Worm (Caenorhabditis elegans) whole organism, L2 larva: ENCODE measurements around the gene nhr-107.

Experiments
- F13H6.1 ChIP-seq: sonication (generic microtip); optimal IDR thresholded peaks from 2 replicates; lab custom pipeline; 2016; ENCODE audit warnings: missing genetic modification characterization, missing compliant biosample characterization
- R02D3.7 ChIP-seq: fragments of 150-350 bp; optimal IDR thresholded peaks from 2 replicates; lab custom pipeline; 2014; ENCODE audit warnings: missing biosample characterization, missing genetic modification characterization
- Y55F3AM.14 ChIP-seq: fragments of 200-800 bp; sonication (Bioruptor generic); optimal IDR thresholded peaks from 2 replicates; lab custom pipeline; 2018; ENCODE audit warnings: mild to moderate bottlenecking, missing genetic modification characterization, missing compliant biosample characterization
- ZK546.5 ChIP-seq: sonication (generic microtip); optimal IDR thresholded peaks from 2 replicates; lab custom pipeline; 2017; ENCODE audit warnings: missing biosample characterization, missing genetic modification characterization
- alr-1 ChIP-seq: fragments of 150-350 bp; optimal IDR thresholded peaks from 2 replicates; lab custom pipeline; 2014; ENCODE audit warnings: missing biosample characterization, missing genetic modification characterization
- aly-2 ChIP-seq: fragments of 150-350 bp; optimal IDR thresholded peaks from 2 replicates; lab custom pipeline; 2014; ENCODE audit warnings: missing biosample characterization, missing genetic modification characterization
- ama-1 ChIP-seq: fragments of 150-350 bp; optimal IDR thresholded peaks from 2 replicates; lab custom pipeline; 2018; ENCODE audit warnings: inconsistent platforms
- blmp-1 ChIP-seq: sonication (generic microtip); optimal IDR thresholded peaks from 2 replicates; lab custom pipeline; 2017; ENCODE audit warnings: missing genetic modification characterization, mild to moderate bottlenecking, missing compliant biosample characterization, antibody characterized with exemption, moderate library complexity; ENCODE audit not compliant: insufficient read depth
- ceh-16 ChIP-seq: fragments of 150-350 bp; optimal IDR thresholded peaks from 2 replicates; lab custom pipeline; 2014; ENCODE audit warnings: missing biosample characterization, missing genetic modification characterization
- ceh-82 ChIP-seq: fragments of 150-350 bp; optimal IDR thresholded peaks from 2 replicates; lab custom pipeline; 2014; ENCODE audit warnings: missing biosample characterization, missing genetic modification characterization
- crh-2 ChIP-seq: sonication (generic microtip); optimal IDR thresholded peaks from 2 replicates; lab custom pipeline; 2017; ENCODE audit warnings: missing biosample characterization, missing genetic modification characterization
- dmd-4 ChIP-seq: sonication (generic microtip); optimal IDR thresholded peaks from 2 replicates; lab custom pipeline; 2017; ENCODE audit warnings: missing biosample characterization, missing genetic modification characterization
- egl-27 ChIP-seq: sonication (generic microtip); optimal IDR thresholded peaks from 3 replicates; lab custom pipeline; 2017; ENCODE audit warnings: missing biosample characterization, missing genetic modification reagents, missing genetic modification characterization
- elt-1 ChIP-seq: fragments of 150-350 bp; optimal IDR thresholded peaks from 2 replicates; lab custom pipeline; 2014; ENCODE audit warnings: missing biosample characterization, missing genetic modification characterization
- elt-3 ChIP-seq: sonication (generic microtip); optimal IDR thresholded peaks from 2 replicates; lab custom pipeline; 2017; ENCODE audit warnings: missing biosample characterization, missing genetic modification characterization
- fos-1 ChIP-seq: fragments of 150-350 bp; optimal IDR thresholded peaks from 2 replicates; lab custom pipeline; 2014; ENCODE audit warnings: missing biosample characterization, missing genetic modification characterization
- gmeb-1 ChIP-seq: fragments of 150-350 bp; optimal IDR thresholded peaks from 2 replicates; lab custom pipeline; 2014; ENCODE audit warnings: missing biosample characterization, missing genetic modification characterization
- lin-39 ChIP-seq: fragments of 150-350 bp; optimal IDR thresholded peaks from 2 replicates; lab custom pipeline; 2014; ENCODE audit warnings: missing biosample characterization, missing genetic modification reagents, missing genetic modification characterization
- lsy-2 ChIP-seq, 2 experiments: fragments of 150-350 bp in 1 of 2; sonication (generic microtip) in 1 of 2; optimal IDR thresholded peaks; 2 replicates each; lab custom pipeline; 2014 to 2017; ENCODE audit warnings: missing biosample characterization in 2 of 2, missing genetic modification characterization in 2 of 2
- mab-5 ChIP-seq: fragments of 150-350 bp; optimal IDR thresholded peaks from 2 replicates; lab custom pipeline; 2014; ENCODE audit warnings: missing biosample characterization, missing genetic modification characterization
- mdl-1 ChIP-seq, 2 experiments: fragments of 150-350 bp in 1 of 2; sonication (generic microtip) in 1 of 2; optimal IDR thresholded peaks; 2 replicates each; lab custom pipeline; 2017; ENCODE audit warnings: missing biosample characterization in 2 of 2, missing genetic modification characterization in 2 of 2
- nhr-10 ChIP-seq: sonication (generic microtip); optimal IDR thresholded peaks from 2 replicates; lab custom pipeline; 2017; ENCODE audit warnings: missing biosample characterization, missing genetic modification characterization
- nhr-12 ChIP-seq: fragments of 150-350 bp; optimal IDR thresholded peaks from 2 replicates; lab custom pipeline; 2014; ENCODE audit warnings: missing biosample characterization, missing genetic modification characterization
- nhr-21 ChIP-seq: fragments of 150-350 bp; optimal IDR thresholded peaks from 2 replicates; lab custom pipeline; 2014; ENCODE audit warnings: missing biosample characterization, missing genetic modification characterization
- nhr-23 ChIP-seq: fragments of 150-350 bp; optimal IDR thresholded peaks from 2 replicates; lab custom pipeline; 2014; ENCODE audit warnings: missing biosample characterization, missing genetic modification reagents, missing genetic modification characterization
- nhr-237 ChIP-seq: fragments of 150-350 bp; optimal IDR thresholded peaks from 2 replicates; lab custom pipeline; 2014; ENCODE audit warnings: missing biosample characterization, missing genetic modification characterization
- nhr-25 ChIP-seq: fragments of 150-350 bp; sonication (generic microtip); optimal IDR thresholded peaks from 3 replicates; lab custom pipeline; 2014; ENCODE audit warnings: missing biosample characterization, missing genetic modification characterization
- sem-4 ChIP-seq: fragments of 150-350 bp; optimal IDR thresholded peaks from 2 replicates; lab custom pipeline; 2014; ENCODE audit warnings: missing biosample characterization, missing genetic modification reagents, missing genetic modification characterization
- skn-1 ChIP-seq: sonication (generic microtip); optimal IDR thresholded peaks from 2 replicates; lab custom pipeline; 2017; ENCODE audit warnings: missing biosample characterization, missing genetic modification characterization
- sma-9 ChIP-seq, 2 experiments: fragments of 150-350 bp in 1 of 2; sonication (generic microtip) in 1 of 2; optimal IDR thresholded peaks; 2 replicates each; lab custom pipeline; 2014 to 2016; ENCODE audit warnings: missing genetic modification characterization in 2 of 2, mild to moderate bottlenecking in 1 of 2, missing biosample characterization in 1 of 2, missing compliant biosample characterization in 1 of 2, missing genetic modification reagents in 1 of 2, moderate library complexity in 1 of 2
- unc-39 ChIP-seq: fragments of 150-350 bp; optimal IDR thresholded peaks from 2 replicates; lab custom pipeline; 2014; ENCODE audit warnings: missing biosample characterization, missing genetic modification characterization
- unc-62 ChIP-seq: fragments of 150-350 bp; optimal IDR thresholded peaks from 2 replicates; lab custom pipeline; 2014; ENCODE audit warnings: missing biosample characterization, missing genetic modification reagents, missing genetic modification characterization
- zag-1 ChIP-seq: fragments of 150-350 bp; optimal IDR thresholded peaks from 2 replicates; lab custom pipeline; 2014; ENCODE audit warnings: missing biosample characterization, missing genetic modification characterization
- ztf-1 ChIP-seq: fragments of 200-800 bp; sonication (Bioruptor generic); conservative IDR thresholded peaks from 2 replicates; pipeline ENCODE4 v1.3.6; 2022; ENCODE audit warnings: missing genetic modification characterization, missing compliant biosample characterization
- ztf-11 ChIP-seq: sonication (generic microtip); optimal IDR thresholded peaks from 2 replicates; lab custom pipeline; 2017; ENCODE audit warnings: missing biosample characterization, missing genetic modification characterization
- ztf-4 ChIP-seq: fragments of 150-350 bp; optimal IDR thresholded peaks from 2 replicates; lab custom pipeline; 2014; ENCODE audit warnings: missing biosample characterization, missing genetic modification characterization

nhr-107 gene

DNA sequence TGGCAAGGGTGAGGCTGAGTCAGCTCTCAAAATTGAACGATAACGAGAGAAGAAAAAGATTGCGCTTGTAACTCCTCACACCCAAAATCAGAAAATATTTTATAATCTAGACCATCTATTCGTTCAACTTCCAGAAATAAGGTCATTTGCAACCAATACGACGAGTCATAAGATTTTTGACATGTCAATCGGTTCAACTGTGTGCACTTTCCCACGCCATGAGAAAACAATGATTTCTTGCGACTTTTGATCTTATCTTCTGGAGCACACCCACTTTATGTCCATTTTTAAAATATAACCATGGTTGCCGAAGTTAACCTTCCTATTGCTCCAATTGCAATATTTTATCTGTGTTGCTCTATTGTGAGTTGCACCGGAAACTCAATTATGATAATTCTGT lies 20.2 kb upstream of the nhr-107 start, which contains the start of gene srsx-32:
TSS of gene srsx-32 (plus strand) at position 301 of the 400 bp plus-strand sequence.
- TF ChIP-seq egl-27 (tag; lab: Kevin White, UChicago), result no peak
- no peak for TF ChIP-seq sem-4
- TF ChIP-seq alr-1 (tag; lab: Kevin White, UChicago), result no peak
- TF ChIP-seq unc-39 (tag; lab: Kevin White, UChicago), result no peak
- TF ChIP-seq aly-2 (tag; lab: Kevin White, UChicago), result no peak
- no peak for TF ChIP-seq mdl-1 (tag; optimal IDR thresholded peaks at IDR 0.05; lab: Kevin White, UChicago)
- no peak for TF ChIP-seq F13H6.1 (tag; lab: Kevin White, UChicago)
- TF ChIP-seq ZK546.5, result no peak
- TF ChIP-seq lin-39 (tag; lab: Kevin White, UChicago), result no peak
- no peak for TF ChIP-seq ceh-16 (tag; lab: Kevin White, UChicago)
- no peak for TF ChIP-seq ztf-11
- TF ChIP-seq sma-9 (GFP tag; optimal IDR thresholded peaks at IDR 0.05; lab: Kevin White, UChicago), result no peak
- TF ChIP-seq sma-9 (tag; optimal IDR thresholded peaks at IDR 0.05; lab: Kevin White, UChicago), result no peak

DNA sequence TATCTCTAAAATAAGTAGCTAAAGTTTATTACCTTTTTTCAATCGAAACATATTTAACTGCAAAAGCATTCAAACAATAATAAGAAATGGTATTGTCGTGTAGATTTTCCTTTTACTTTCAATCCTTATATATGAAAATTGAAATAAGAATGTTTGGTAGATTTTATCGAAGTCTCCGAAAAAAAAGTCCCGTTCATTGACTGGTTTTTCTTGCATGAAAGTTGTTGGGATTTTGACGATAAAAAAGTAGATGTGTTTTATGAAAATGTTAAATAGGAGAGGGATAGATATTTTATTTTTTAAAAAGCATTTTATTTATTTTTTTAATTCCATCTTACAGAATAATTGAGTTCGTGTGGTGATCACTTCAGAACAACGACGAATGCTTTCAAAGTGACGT lies 19.0 kb upstream of the nhr-107 start, which contains the start of gene C33G8.13:
TSS of gene C33G8.13 (minus strand) at position 101 of the 400 bp plus-strand sequence.
- TF ChIP-seq nhr-21 (tag; lab: Kevin White, UChicago), result no peak
- TF ChIP-seq ama-1 (lab: Kevin White, UChicago), result no peak
- no peak for TF ChIP-seq sma-9 (GFP tag; optimal IDR thresholded peaks at IDR 0.05; lab: Kevin White, UChicago)
- no peak for TF ChIP-seq sma-9 (tag; optimal IDR thresholded peaks at IDR 0.05; lab: Kevin White, UChicago)
- TF ChIP-seq, all 48 proteins: peak for 0

DNA sequence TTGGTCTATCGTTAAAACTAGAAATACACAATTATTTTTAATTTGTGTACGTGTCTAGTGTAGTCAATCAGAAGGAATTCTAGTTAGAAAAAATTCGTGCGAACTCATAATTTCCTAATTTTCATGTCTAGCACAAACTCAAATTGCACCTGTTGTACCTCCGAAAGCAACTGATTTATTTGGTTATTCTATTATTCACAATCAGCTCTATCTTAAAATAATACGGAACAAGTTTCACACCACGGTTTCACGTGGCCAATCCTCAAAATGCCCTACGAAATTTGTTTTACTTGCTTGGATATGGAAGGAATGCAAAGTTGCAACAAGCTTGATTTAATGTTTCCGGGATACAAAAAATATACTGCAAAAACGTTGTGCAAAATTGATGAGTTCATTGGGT lies 15.7 kb upstream of the nhr-107 start, which contains the start of gene srw-127:
TSS of gene srw-127 (plus strand) at position 301 of the 400 bp plus-strand sequence.
- TF ChIP-seq lsy-2 (tag; optimal IDR thresholded peaks at IDR 0.05; lab: Kevin White, UChicago) (no peak), nhr-237 (no peak), ceh-16 (tag; lab: Kevin White, UChicago) (no peak), nhr-10 (tag; lab: Kevin White, UChicago) (no peak), mdl-1 (tag; optimal IDR thresholded peaks at IDR 0.05; lab: Kevin White, UChicago) (no peak), ZK546.5 (no peak), elt-3 (no peak), nhr-23 (tag; lab: Kevin White, UChicago) (no peak), ztf-4 (tag; lab: Kevin White, UChicago) (no peak), nhr-21 (tag; lab: Kevin White, UChicago) (no peak), F13H6.1 (tag; lab: Kevin White, UChicago) (no peak), skn-1 (tag; lab: Kevin White, UChicago) (no peak), mab-5 (tag; lab: Kevin White, UChicago) (no peak), ztf-11 (no peak), ztf-1 (GFP tag; lab: Robert Waterston, UW) (no peak), blmp-1 (tag; lab: Kevin White, UChicago) (no peak), sem-4 (no peak), crh-2 (no peak)

DNA sequence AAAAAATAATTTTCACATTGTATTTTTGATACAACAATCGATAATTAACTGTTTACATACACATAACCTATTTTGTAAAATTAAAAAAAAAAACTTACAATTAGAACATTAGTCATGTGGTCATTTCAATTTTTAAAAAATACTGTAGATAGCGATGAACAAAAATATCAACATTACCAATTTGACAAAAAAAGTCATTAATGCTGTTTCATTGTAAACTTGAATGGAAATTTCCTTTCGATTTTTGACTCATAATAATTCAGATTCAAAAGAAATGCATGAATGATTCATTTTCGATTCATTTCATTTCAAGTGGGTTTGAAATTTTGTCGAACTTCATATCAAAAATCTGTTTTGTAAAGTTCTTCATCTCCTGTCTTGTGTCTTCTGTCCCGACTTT lies 12.6 kb upstream of the nhr-107 start, which contains the start of gene C33G8.2:
TSS of gene C33G8.2 (plus strand) at position 301 of the 400 bp plus-strand sequence.
- TF ChIP-seq ama-1 (lab: Kevin White, UChicago) (no peak), R02D3.7 (tag; lab: Kevin White, UChicago) (no peak), alr-1 (tag; lab: Kevin White, UChicago) (no peak), unc-62 (GFP tag; lab: Kevin White, UChicago) (no peak), elt-1 (tag; lab: Kevin White, UChicago) (no peak), skn-1 (tag; lab: Kevin White, UChicago) (no peak), aly-2 (tag; lab: Kevin White, UChicago) (no peak), gmeb-1 (tag; lab: Kevin White, UChicago) (no peak), nhr-21 (tag; lab: Kevin White, UChicago) (no peak), nhr-23 (tag; lab: Kevin White, UChicago) (no peak), dmd-4 (no peak), nhr-25 (tag; lab: Kevin White, UChicago) (no peak), zag-1 (no peak), sem-4 (no peak), blmp-1 (tag; lab: Kevin White, UChicago) (no peak)

DNA sequence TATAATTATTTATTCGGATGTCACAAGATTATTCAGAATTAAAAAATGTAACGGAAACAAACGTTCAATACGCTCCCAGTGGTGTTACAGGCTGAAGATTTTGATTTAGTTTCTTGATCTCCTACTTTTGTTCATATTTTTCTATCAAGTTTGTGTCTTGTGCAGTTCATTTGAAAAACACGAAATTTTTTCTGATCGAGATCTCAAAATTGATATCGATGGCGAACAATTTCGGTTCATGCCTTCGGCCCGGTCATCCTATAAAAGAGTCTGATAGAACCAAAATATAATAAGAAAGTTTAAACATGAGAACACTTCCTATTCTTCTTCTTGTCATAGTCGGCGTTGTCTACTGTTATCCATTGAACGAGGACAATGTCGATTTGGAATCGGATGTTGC lies 10.4 kb upstream of the nhr-107 start, which contains the start of gene drd-10:
TSS of gene drd-10 (plus strand) at position 301 of the 400 bp plus-strand sequence.
- TF ChIP-seq fos-1 (tag; lab: Kevin White, UChicago) (no peak), ztf-1 (GFP tag; lab: Robert Waterston, UW) (no peak), ceh-82 (tag; lab: Kevin White, UChicago) (no peak), F13H6.1 (tag; lab: Kevin White, UChicago) (no peak), nhr-12 (tag; lab: Kevin White, UChicago) (no peak), Y55F3AM.14 (GFP tag; lab: Kevin White, UChicago) (no peak), ceh-16 (tag; lab: Kevin White, UChicago) (no peak), nhr-25 (tag; lab: Kevin White, UChicago) (no peak), R02D3.7 (tag; lab: Kevin White, UChicago) (no peak), mab-5 (tag; lab: Kevin White, UChicago) (no peak)
